Worm (Caenorhabditis elegans): Measurements from ENCODE around the gene Y46C8AL.11.

ce11 chrIV:3960396-3960795 lies 17.3 kb downstream of the Y46C8AL.11 start, which contains the start of gene clec-75:
- TF ChIP-seq nhr-77 (tag; optimal IDR thresholded peaks at IDR 0.05) (no peak), ceh-82 (tag; optimal IDR thresholded peaks at IDR 0.05) (no peak), egl-27 (tag; optimal IDR thresholded peaks at IDR 0.05) (no peak), nhr-28 (tag; optimal IDR thresholded peaks at IDR 0.05) (no peak), aly-2 (tag; optimal IDR thresholded peaks at IDR 0.05) (no peak), pqm-1 (tag; optimal IDR thresholded peaks at IDR 0.05) (peak; percentile 42), snpc-4 (tag; optimal IDR thresholded peaks at IDR 0.05) (no peak), nhr-76 (tag; optimal IDR thresholded peaks at IDR 0.05) (no peak), lin-39 (tag; optimal IDR thresholded peaks at IDR 0.05) (no peak)

Measured in whole organism, L3 larva.